Fruit fly (Drosophila melanogaster) Kc167 (cell line): ENCODE data around the gene CG9395.

Experiments
- Myc ChIP-seq: fragments of >200 bp; optimal IDR thresholded peaks from 2 replicates; lab custom pipeline; 2017; ENCODE audit warnings: missing external identifiers
- Sin3A ChIP-seq: fragments of >200 bp; optimal IDR thresholded peaks from 2 replicates; lab custom pipeline; 2018; ENCODE audit warnings: missing external identifiers
- psq ChIP-seq: fragments of >200 bp; optimal IDR thresholded peaks from 2 replicates; lab custom pipeline; 2017; ENCODE audit warnings: missing external identifiers
- ttk ChIP-seq: sonication (Bioruptor generic); optimal IDR thresholded peaks from 2 replicates; lab custom pipeline; 2017; ENCODE audit warnings: missing external identifiers

- no peak for TF ChIP-seq ttk (lab: Kevin White, UChicago)
- no peak for TF ChIP-seq Sin3A (lab: Kevin White, UChicago)
- TF ChIP-seq Myc (lab: Kevin White, UChicago): no peak
- no peak for TF ChIP-seq psq (lab: Kevin White, UChicago)
These were observed 32.4 kb upstream of the CG9395 start, which contains the start of the genes Ing5 and CG7099 for dm6 chr2L:13387255-13387654.
